Worm (Caenorhabditis elegans) whole organism, L4 larva: Measurements from ENCODE around the gene grl-13.
A peak's percentile ranks its signal among the peaks of the same experiment; 100 is the strongest.

Experiments
- D1046.2 ChIP-seq: fragments of 200-800 bp; sonication (Bioruptor generic); IDR thresholded peaks from 2 replicates; pipeline ENCODE4 v1.3.6; 2022; ENCODE audit warnings: missing genetic modification characterization, missing compliant biosample characterization
- T20F7.1 ChIP-seq: fragments of 200-800 bp; sonication (Bioruptor generic); optimal IDR thresholded peaks from 2 replicates; lab custom pipeline; 2018; ENCODE audit warnings: mild to moderate bottlenecking, missing genetic modification characterization, missing compliant biosample characterization
- Y5F2A.4 ChIP-seq: fragments of 200-800 bp; sonication (Bioruptor generic); optimal IDR thresholded peaks from 2 replicates; lab custom pipeline; 2018; ENCODE audit warnings: mild to moderate bottlenecking, missing genetic modification characterization, missing compliant biosample characterization
- Y75B8A.6 ChIP-seq: fragments of 200-800 bp; sonication (Bioruptor generic); IDR thresholded peaks from 2 replicates; pipeline ENCODE4 v1.3.6; 2022; ENCODE audit warnings: missing genetic modification reagents, missing genetic modification characterization, missing compliant biosample characterization
- aha-1 ChIP-seq: fragments of 150-350 bp; peaks from one replicate; lab custom pipeline; 2014; ENCODE audit warnings: missing biosample characterization, missing genetic modification characterization
- arid-1 ChIP-seq: fragments of 200-800 bp; sonication (Bioruptor generic); conservative IDR thresholded peaks from 2 replicates; pipeline ENCODE4 v1.3.6; 2022; ENCODE audit warnings: missing genetic modification reagents, missing genetic modification characterization, missing compliant biosample characterization
- ces-1 ChIP-seq: fragments of 150-350 bp; sonication (generic microtip); optimal IDR thresholded peaks from 4 replicates; lab custom pipeline; 2014; ENCODE audit warnings: missing biosample characterization, missing genetic modification reagents, missing genetic modification characterization
- daf-16 ChIP-seq, 3 experiments: sonication (generic microtip); optimal IDR thresholded peaks; 2 replicates each; lab custom pipeline; 2016 to 2017; ENCODE audit warnings: missing genetic modification characterization in 3 of 3, missing genetic modification reagents in 3 of 3, mild to moderate bottlenecking in 2 of 3, missing compliant biosample characterization in 2 of 3, missing biosample characterization in 1 of 3, moderate library complexity in 1 of 3
- dmd-8 ChIP-seq: fragments of 200-800 bp; sonication (Bioruptor generic); IDR thresholded peaks from 2 replicates; pipeline ENCODE4 v1.3.6; 2022; ENCODE audit warnings: missing genetic modification characterization, missing compliant biosample characterization
- dpl-1 ChIP-seq: fragments of 150-350 bp; optimal IDR thresholded peaks from 2 replicates; lab custom pipeline; 2014; ENCODE audit warnings: missing biosample characterization, missing genetic modification reagents, missing genetic modification characterization
- fos-1 ChIP-seq: fragments of 150-350 bp; optimal IDR thresholded peaks from 2 replicates; lab custom pipeline; 2014; ENCODE audit warnings: missing biosample characterization, missing genetic modification characterization
- lin-1 ChIP-seq: fragments of 200-800 bp; sonication (Bioruptor generic); IDR thresholded peaks from 2 replicates; pipeline ENCODE4 v1.3.6; 2022; ENCODE audit warnings: missing genetic modification reagents, missing genetic modification characterization, missing compliant biosample characterization
- lin-39 ChIP-seq: fragments of 150-350 bp; optimal IDR thresholded peaks from 2 replicates; lab custom pipeline; 2014; ENCODE audit warnings: missing biosample characterization, missing genetic modification reagents, missing genetic modification characterization
- lsy-2 ChIP-seq, 2 experiments: fragments of 150-350 bp in 1 of 2; sonication (generic microtip) in 1 of 2; optimal IDR thresholded peaks; 2 replicates each; lab custom pipeline; 2014 to 2017; ENCODE audit warnings: missing biosample characterization in 2 of 2, missing genetic modification characterization in 2 of 2
- madf-5 ChIP-seq, 2 experiments: fragments of 200-800 bp; sonication (Bioruptor generic); IDR thresholded peaks; 2 replicates each; pipeline ENCODE4 v1.3.6; 2022; ENCODE audit warnings: missing compliant biosample characterization in 2 of 2, missing genetic modification characterization in 2 of 2
- madf-9 ChIP-seq: fragments of 200-800 bp; sonication (Bioruptor generic); conservative IDR thresholded peaks from 2 replicates; pipeline ENCODE4 v1.3.6; 2022; ENCODE audit warnings: missing genetic modification reagents, missing genetic modification characterization, missing compliant biosample characterization
- mes-2 ChIP-seq: sonication (generic microtip); optimal IDR thresholded peaks from 2 replicates; lab custom pipeline; 2016; ENCODE audit warnings: missing genotype, mild to moderate bottlenecking, missing genetic modification characterization, missing compliant biosample characterization; ENCODE audit not compliant: poor library complexity, severe bottlenecking
- mxl-3 ChIP-seq: fragments of 200-800 bp; sonication (Bioruptor generic); optimal IDR thresholded peaks from 2 replicates; lab custom pipeline; 2018; ENCODE audit warnings: mild to moderate bottlenecking, missing genetic modification characterization, missing compliant biosample characterization
- nhr-10 ChIP-seq: fragments of 150-350 bp; optimal IDR thresholded peaks from 2 replicates; lab custom pipeline; 2014; ENCODE audit warnings: missing biosample characterization, missing genetic modification characterization
- nhr-102 ChIP-seq: sonication (generic microtip); optimal IDR thresholded peaks from 2 replicates; lab custom pipeline; 2016; ENCODE audit warnings: mild to moderate bottlenecking, missing genetic modification characterization, moderate library complexity, missing compliant biosample characterization
- nhr-11 ChIP-seq: fragments of 150-350 bp; optimal IDR thresholded peaks from 2 replicates; lab custom pipeline; 2014; ENCODE audit warnings: missing biosample characterization, missing genetic modification characterization
- nhr-25 ChIP-seq: sonication (generic microtip); optimal IDR thresholded peaks from 2 replicates; lab custom pipeline; 2017; ENCODE audit warnings: missing genetic modification characterization, mild to moderate bottlenecking, missing compliant biosample characterization, antibody characterized with exemption, moderate library complexity, borderline replicate concordance; ENCODE audit not compliant: insufficient read depth
- nhr-28 ChIP-seq: fragments of 150-350 bp; optimal IDR thresholded peaks from 2 replicates; lab custom pipeline; 2014; ENCODE audit warnings: missing biosample characterization, missing genetic modification characterization
- nhr-42 ChIP-seq: fragments of 200-800 bp; sonication (Bioruptor generic); IDR thresholded peaks from 2 replicates; pipeline ENCODE4 v1.3.6; 2022; ENCODE audit warnings: missing genetic modification characterization, missing compliant biosample characterization
- nhr-76 ChIP-seq: fragments of 150-350 bp; optimal IDR thresholded peaks from 2 replicates; lab custom pipeline; 2014; ENCODE audit warnings: missing biosample characterization, missing genetic modification characterization
- php-3 ChIP-seq: fragments of 200-800 bp; sonication (Bioruptor generic); IDR thresholded peaks from 2 replicates; pipeline ENCODE4 v1.3.6; 2022; ENCODE audit warnings: missing genetic modification reagents, missing genetic modification characterization, missing compliant biosample characterization
- set-16 ChIP-seq: fragments of 200-800 bp; sonication (Bioruptor generic); IDR thresholded peaks from 2 replicates; pipeline ENCODE4 v1.3.6; 2022; ENCODE audit warnings: missing genetic modification reagents, missing genetic modification characterization, missing compliant biosample characterization
- snpc-1.2 ChIP-seq: fragments of 200-800 bp; sonication (Bioruptor generic); IDR thresholded peaks from 2 replicates; pipeline ENCODE4 v1.3.6; 2022; ENCODE audit warnings: missing genetic modification reagents, missing genetic modification characterization, missing compliant biosample characterization
- spr-3 ChIP-seq: fragments of 200-800 bp; sonication (Bioruptor generic); optimal IDR thresholded peaks from 2 replicates; lab custom pipeline; 2018; ENCODE audit warnings: mild to moderate bottlenecking, missing genetic modification characterization, missing compliant biosample characterization
- unc-39 ChIP-seq: sonication (generic microtip); optimal IDR thresholded peaks from 2 replicates; lab custom pipeline; 2017; ENCODE audit warnings: missing biosample characterization, missing genetic modification characterization
- zag-1 ChIP-seq: fragments of 150-350 bp; optimal IDR thresholded peaks from 2 replicates; lab custom pipeline; 2014; ENCODE audit warnings: missing biosample characterization, missing genetic modification characterization
- zfp-3 ChIP-seq: fragments of 200-800 bp; sonication (Bioruptor generic); conservative IDR thresholded peaks from 2 replicates; pipeline ENCODE4 v1.3.6; 2022; ENCODE audit warnings: missing genetic modification reagents, missing genetic modification characterization, missing compliant biosample characterization
- zip-11 ChIP-seq: fragments of 200-800 bp; sonication (Bioruptor generic); IDR thresholded peaks from 2 replicates; pipeline ENCODE4 v1.3.6; 2022; ENCODE audit warnings: missing genetic modification characterization, missing compliant biosample characterization
- ztf-7 ChIP-seq: fragments of 150-350 bp; optimal IDR thresholded peaks from 2 replicates; lab custom pipeline; 2014; ENCODE audit warnings: missing biosample characterization, missing genetic modification characterization

grl-13 gene

ce11 chrV:4407519-4407918, 43.1 kb upstream of the grl-13 start, which contains the start of gene nhr-118:
TSS of gene nhr-118 (plus strand) at chrV:4407819.
- TF ChIP-seq lin-39 (tag; lab: Kevin White, UChicago) (no peak), aha-1 (tag; lab: Kevin White, UChicago) (peak; percentile 9)
- TF ChIP-seq, all 104 proteins: peak for 1

DNA sequence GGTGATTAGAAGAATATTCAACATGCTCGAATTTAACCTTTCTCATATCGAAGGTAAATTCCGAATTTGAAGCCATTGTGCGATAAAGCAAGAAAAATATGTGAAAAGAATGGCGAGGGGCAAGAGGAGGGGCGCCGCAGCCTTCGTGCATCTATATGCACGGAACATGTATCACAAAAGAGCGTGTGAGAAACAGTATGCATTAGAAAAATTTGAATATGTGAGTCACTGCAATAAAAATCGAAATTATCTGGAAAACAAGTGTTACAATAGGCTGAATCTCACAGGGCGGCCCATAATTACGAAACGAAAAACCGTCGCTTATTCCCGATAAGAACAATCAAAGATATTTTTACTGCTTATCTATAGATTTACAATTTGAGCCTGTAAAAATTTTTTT, 37.4 kb upstream of the grl-13 start, which contains the start of gene F13A2.5:
Gene F13A2.5, minus strand, starts transcription at position 101 of the 400 bp plus-strand sequence.
- TF ChIP-seq aha-1 (tag; lab: Kevin White, UChicago) = peak; percentile 1
- no peak for TF ChIP-seq nhr-42 (GFP tag; lab: Robert Waterston, UW)
- no peak for TF ChIP-seq nhr-11 (tag; lab: Kevin White, UChicago)
- no peak for TF ChIP-seq mxl-3 (GFP tag; lab: Kevin White, UChicago)
- TF ChIP-seq nhr-25 (tag; lab: Kevin White, UChicago) = no peak
- no peak for TF ChIP-seq unc-39
- no peak for TF ChIP-seq spr-3

DNA sequence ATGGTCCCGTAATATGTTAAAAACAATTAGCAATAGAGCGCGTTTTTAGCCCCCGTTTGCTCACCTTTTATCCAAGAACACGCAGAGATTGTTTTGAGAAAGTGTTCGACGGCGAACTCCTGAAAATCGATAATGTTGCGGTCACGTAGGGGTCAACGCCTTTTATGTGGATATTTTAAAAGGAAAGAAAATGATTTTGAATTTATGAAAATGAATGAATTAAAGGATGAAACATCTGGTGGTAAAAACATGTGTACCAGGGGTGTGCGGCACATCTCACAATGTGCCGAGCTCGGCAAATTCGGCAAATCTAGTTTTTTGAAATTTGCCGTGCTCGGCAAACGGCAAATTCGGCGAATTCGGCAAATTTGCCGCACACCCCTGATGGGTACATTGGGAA, 35.7 kb upstream of the grl-13 start, which contains the start of gene F13A2.4:
Gene F13A2.4, minus strand, starts transcription at position 101 of the 400 bp plus-strand sequence.
- TF ChIP-seq ztf-7 (no peak), nhr-10 (tag; lab: Kevin White, UChicago) (no peak), php-3 (GFP tag; lab: Robert Waterston, UW) (no peak), ces-1 (GFP tag; lab: Kevin White, UChicago) (no peak), madf-9 (GFP tag; lab: Robert Waterston, UW) (no peak), zfp-3 (GFP tag; lab: Robert Waterston, UW) (no peak), dmd-8 (no peak)

DNA sequence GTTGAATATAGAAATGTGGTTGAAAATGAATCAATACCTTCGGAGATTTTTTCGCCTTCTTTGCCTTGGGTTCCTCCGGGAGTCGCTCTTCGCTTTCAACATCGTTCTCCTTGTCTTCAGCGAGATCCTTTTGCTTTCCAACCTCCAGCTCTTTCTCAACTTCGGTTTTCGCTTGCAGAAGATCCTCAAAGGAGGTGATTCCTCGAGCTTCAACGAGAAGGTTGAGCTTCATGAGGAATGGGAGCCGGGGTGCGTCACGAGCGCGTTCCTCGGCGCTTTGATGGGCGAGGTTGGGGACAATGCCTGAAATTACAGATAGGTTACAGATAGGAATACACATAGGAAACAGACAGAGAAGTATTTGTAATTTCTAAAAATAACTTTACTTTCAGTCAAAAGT, 34.5 kb upstream of the grl-13 start:
- TF ChIP-seq set-16 (GFP tag; lab: Robert Waterston, UW) (peak; percentile 61; the same call in 1 of the 2 replicates), snpc-1.2 (GFP tag; lab: Robert Waterston, UW) (no peak)

ce11 chrV:4398127-4398526, 33.7 kb upstream of the grl-13 start:
- TF ChIP-seq lin-39 (tag; lab: Kevin White, UChicago) = no peak
- TF ChIP-seq aha-1 (tag; lab: Kevin White, UChicago) = peak; percentile 93
- no peak for TF ChIP-seq arid-1 (GFP tag; lab: Robert Waterston, UW)
- TF ChIP-seq zag-1 (tag; lab: Kevin White, UChicago) = no peak
- no peak for TF ChIP-seq madf-5 (GFP tag; IDR thresholded peaks at IDR 0.05; lab: Robert Waterston, UW)
- no peak for TF ChIP-seq T20F7.1 (GFP tag; lab: Kevin White, UChicago)

DNA sequence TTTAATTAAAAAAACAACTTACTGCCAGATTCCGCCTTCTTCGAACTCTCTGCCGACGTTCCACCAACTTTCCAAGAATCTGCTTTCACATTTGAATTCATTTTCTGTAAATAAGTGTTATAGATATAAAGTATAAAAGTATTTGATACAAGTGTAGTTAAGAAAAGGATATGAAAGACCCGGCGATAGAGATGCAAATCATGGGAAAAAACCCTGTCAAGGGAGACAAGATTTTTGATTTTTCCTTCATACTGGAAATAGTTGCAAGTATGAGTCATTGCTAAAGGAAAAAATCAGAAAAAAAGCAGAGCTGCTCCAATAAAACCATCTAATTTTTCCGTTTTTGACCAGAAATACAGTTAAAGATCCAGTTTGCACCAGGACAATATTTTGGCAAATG, 31.8 kb upstream of the grl-13 start, which contains the start of gene F13A2.3:
Gene F13A2.3, minus strand, starts transcription at position 101 of the 400 bp plus-strand sequence.
- TF ChIP-seq zfp-3 (GFP tag; lab: Robert Waterston, UW) (no peak), D1046.2 (no peak), snpc-1.2 (GFP tag; lab: Robert Waterston, UW) (no peak), lin-1 (GFP tag; lab: Robert Waterston, UW) (no peak), zip-11 (GFP tag; lab: Robert Waterston, UW) (no peak), daf-16 (GFP tag; optimal IDR thresholded peaks at IDR 0.05; lab: Kevin White, UChicago) (no peak), daf-16 (tag; optimal IDR thresholded peaks at IDR 0.05; lab: Kevin White, UChicago) (no peak), dpl-1 (no peak), nhr-28 (tag; lab: Kevin White, UChicago) (no peak), Y75B8A.6 (GFP tag; lab: Robert Waterston, UW) (no peak), lsy-2 (tag; optimal IDR thresholded peaks at IDR 0.05; lab: Kevin White, UChicago) (no peak), nhr-102 (tag; lab: Kevin White, UChicago) (no peak), fos-1 (tag; lab: Kevin White, UChicago) (no peak), nhr-76 (tag; lab: Kevin White, UChicago) (no peak), mes-2 (tag; lab: Kevin White, UChicago) (no peak), Y5F2A.4 (GFP tag; lab: Kevin White, UChicago) (no peak)
